Fruit fly (Drosophila melanogaster) whole organism, embryonic: ENCODE data around the gene Idgf3.
A peak's percentile ranks its signal among the peaks of the same experiment; 100 is the strongest.

Experiments used
- Awh ChIP-seq: fragments of 200-800 bp; sonication (Bioruptor generic); IDR thresholded peaks from 2 replicates; pipeline ENCODE4, ENCODE4 v1.3.6; 2022; ENCODE audit warnings: missing biosample characterization, missing genetic modification characterization
- CG10979 ChIP-seq: fragments of 200-800 bp; sonication (Bioruptor generic); optimal IDR thresholded peaks from 2 replicates; lab custom pipeline; 2018; ENCODE audit warnings: missing biosample characterization, mild to moderate bottlenecking, missing genetic modification characterization, moderate library complexity
- CG11093 ChIP-seq: fragments of 200-800 bp; sonication (Bioruptor generic); IDR thresholded peaks from 3 replicates; pipeline ENCODE4 v1.3.6; 2022; ENCODE audit warnings: missing biosample characterization, missing genetic modification characterization
- CG11456 ChIP-seq: fragments of 200-800 bp; sonication (Bioruptor generic); IDR thresholded peaks from 3 replicates; pipeline ENCODE4 v1.3.6; 2022; ENCODE audit warnings: missing biosample characterization, missing genetic modification characterization
- CG12219 ChIP-seq: fragments of 200-800 bp; sonication (Bioruptor generic); optimal IDR thresholded peaks from 3 replicates; lab custom pipeline; 2018; ENCODE audit warnings: missing biosample characterization, mild to moderate bottlenecking, missing genetic modification characterization
- CG1529 ChIP-seq: fragments of 200-800 bp; sonication (Bioruptor generic); optimal IDR thresholded peaks from 3 replicates; lab custom pipeline; 2018; ENCODE audit warnings: missing biosample characterization, missing genetic modification characterization
- CG1602 ChIP-seq: fragments of 200-800 bp; sonication (Bioruptor generic); optimal IDR thresholded peaks from 3 replicates; lab custom pipeline; 2016; ENCODE audit warnings: missing biosample characterization, missing genetic modification characterization
- CG16863 ChIP-seq: fragments of 200-800 bp; sonication (Bioruptor generic); optimal IDR thresholded peaks from 3 replicates; lab custom pipeline; 2016; ENCODE audit warnings: missing biosample characterization, missing genetic modification characterization
- CG18262 ChIP-seq: fragments of 200-800 bp; optimal IDR thresholded peaks from 3 replicates; lab custom pipeline; 2019; ENCODE audit warnings: missing biosample characterization, mild to moderate bottlenecking, missing genetic modification characterization, moderate library complexity
- CG18476 ChIP-seq: fragments of 200-800 bp; sonication (Bioruptor generic); optimal IDR thresholded peaks from 2 replicates; lab custom pipeline; 2016; ENCODE audit warnings: missing biosample characterization, mild to moderate bottlenecking, missing genetic modification characterization
- CG34376 ChIP-seq: fragments of 200-800 bp; sonication (Bioruptor generic); optimal IDR thresholded peaks from 2 replicates; lab custom pipeline; 2018; ENCODE audit warnings: missing biosample characterization, mild to moderate bottlenecking, missing genetic modification characterization
- CG4404 ChIP-seq: fragments of 200-800 bp; sonication (Bioruptor generic); IDR thresholded peaks from 2 replicates; pipeline ENCODE4 v1.3.6; 2022; ENCODE audit warnings: missing biosample characterization, missing genetic modification characterization
- CG5245 ChIP-seq: fragments of 200-800 bp; sonication (Bioruptor generic); optimal IDR thresholded peaks from 3 replicates; lab custom pipeline; 2016; ENCODE audit warnings: missing biosample characterization, missing genetic modification characterization
- CG6254 ChIP-seq: fragments of 200-800 bp; sonication (Bioruptor generic); optimal IDR thresholded peaks from 3 replicates; lab custom pipeline; 2017; ENCODE audit warnings: mild to moderate bottlenecking, missing biosample characterization, missing genetic modification reagents, missing genetic modification characterization
- CG6689 ChIP-seq: fragments of 200-800 bp; sonication (Bioruptor generic); IDR thresholded peaks from 2 replicates; pipeline ENCODE4 v1.3.6; 2022; ENCODE audit warnings: missing biosample characterization, missing genetic modification characterization
- CG7745 ChIP-seq: fragments of 200-800 bp; sonication (Bioruptor generic); optimal IDR thresholded peaks from 2 replicates; lab custom pipeline; 2018; ENCODE audit warnings: missing biosample characterization, mild to moderate bottlenecking, missing genetic modification characterization, moderate library complexity
- CG7839 ChIP-seq: fragments of 200-800 bp; sonication (Bioruptor generic); optimal IDR thresholded peaks from 3 replicates; lab custom pipeline; 2018; ENCODE audit warnings: missing biosample characterization, mild to moderate bottlenecking, missing genetic modification characterization, moderate library complexity
- CG8478 ChIP-seq: fragments of >200 bp; optimal IDR thresholded peaks from 2 replicates; lab custom pipeline; 2018
- CG9437 ChIP-seq: fragments of 200-800 bp; sonication (Bioruptor generic); optimal IDR thresholded peaks from 2 replicates; lab custom pipeline; 2018; ENCODE audit warnings: missing biosample characterization, mild to moderate bottlenecking, missing genetic modification characterization
- CG9797 ChIP-seq: fragments of 200-800 bp; sonication (Bioruptor generic); optimal IDR thresholded peaks from 3 replicates; lab custom pipeline; 2018; ENCODE audit warnings: missing biosample characterization, mild to moderate bottlenecking, missing genetic modification characterization
- CG9876 ChIP-seq: fragments of 200-800 bp; sonication (Bioruptor generic); optimal IDR thresholded peaks from 2 replicates; lab custom pipeline; 2016; ENCODE audit warnings: missing biosample characterization, missing genetic modification characterization
- Dbx ChIP-seq: fragments of 200-800 bp; sonication (Bioruptor generic); IDR thresholded peaks from 3 replicates; pipeline ENCODE4 v1.3.6; 2022; ENCODE audit warnings: missing biosample characterization, missing genetic modification characterization
- Dll ChIP-seq: fragments of 200-800 bp; sonication (Bioruptor generic); IDR thresholded peaks from 4 replicates; pipeline ENCODE4 v1.3.6; 2022; ENCODE audit warnings: missing biosample characterization, missing genetic modification characterization; ENCODE audit not compliant: partially characterized antibody
- Eip74EF ChIP-seq, 2 experiments: fragments of 200-800 bp in 1 of 2; fragments of >200 bp in 1 of 2; sonication (Bioruptor generic) in 1 of 2; optimal IDR thresholded peaks; 2 replicates each; lab custom pipeline; 2017 to 2019; ENCODE audit warnings: missing biosample characterization in 2 of 2, missing genetic modification characterization in 2 of 2, mild to moderate bottlenecking in 1 of 2, moderate library complexity in 1 of 2
- Meics ChIP-seq: fragments of 200-800 bp; sonication (Bioruptor generic); optimal IDR thresholded peaks from 2 replicates; lab custom pipeline; 2017; ENCODE audit warnings: missing biosample characterization, mild to moderate bottlenecking, missing genetic modification characterization
- Mes4 ChIP-seq: fragments of 200-800 bp; sonication (Bioruptor generic); optimal IDR thresholded peaks from 2 replicates; lab custom pipeline; 2016; ENCODE audit warnings: missing biosample characterization, missing genetic modification characterization
- Oaz ChIP-seq: fragments of 200-800 bp; sonication (Bioruptor generic); IDR thresholded peaks from 2 replicates; pipeline ENCODE4 v1.3.6; 2022; ENCODE audit warnings: missing biosample characterization, missing genetic modification characterization
- Sin3A ChIP-seq: fragments of >200 bp; optimal IDR thresholded peaks from 2 replicates; lab custom pipeline; 2018
- Spps ChIP-seq: fragments of 200-800 bp; sonication (Bioruptor generic); optimal IDR thresholded peaks from 2 replicates; lab custom pipeline; 2018; ENCODE audit warnings: missing biosample characterization, mild to moderate bottlenecking, missing genetic modification characterization
- Sry-δ ChIP-seq: fragments of 200-800 bp; sonication (Bioruptor generic); optimal IDR thresholded peaks from 2 replicates; lab custom pipeline; 2016; ENCODE audit warnings: missing biosample characterization, missing genetic modification characterization
- bab2 ChIP-seq: fragments of 200-800 bp; sonication (Bioruptor generic); optimal IDR thresholded peaks from 2 replicates; lab custom pipeline; 2016; ENCODE audit warnings: missing biosample characterization, missing genetic modification characterization
- br ChIP-seq: fragments of >200 bp; optimal IDR thresholded peaks from 2 replicates; lab custom pipeline; 2017
- cg ChIP-seq: fragments of 200-800 bp; sonication (Bioruptor generic); optimal IDR thresholded peaks from 3 replicates; lab custom pipeline; 2019; ENCODE audit warnings: missing biosample characterization, mild to moderate bottlenecking, missing genetic modification characterization, moderate library complexity
- dati ChIP-seq: fragments of 200-800 bp; sonication (Bioruptor generic); IDR thresholded peaks from 2 replicates; pipeline ENCODE4 v1.3.6; 2022; ENCODE audit warnings: missing biosample characterization, missing genetic modification characterization
- dm ChIP-seq: fragments of 200-800 bp; sonication (Bioruptor generic); optimal IDR thresholded peaks from 3 replicates; lab custom pipeline; 2016; ENCODE audit warnings: missing biosample characterization, missing genetic modification characterization
- dpn ChIP-seq, 2 experiments: fragments of 200-800 bp; sonication (Bioruptor generic); optimal IDR thresholded peaks; 3 replicates each; lab custom pipeline; 2016; ENCODE audit warnings: missing biosample characterization in 2 of 2, missing genetic modification characterization in 2 of 2
- ewg ChIP-seq: fragments of 200-800 bp; sonication (Bioruptor generic); optimal IDR thresholded peaks from 3 replicates; lab custom pipeline; 2017; ENCODE audit warnings: mild to moderate bottlenecking, missing biosample characterization, missing genetic modification reagents, missing genetic modification characterization
- fd3F ChIP-seq: fragments of 200-800 bp; sonication (Bioruptor generic); optimal IDR thresholded peaks from 2 replicates; lab custom pipeline; 2018; ENCODE audit warnings: missing biosample characterization, mild to moderate bottlenecking, missing genetic modification characterization, moderate library complexity
- her ChIP-seq: fragments of 200-800 bp; sonication (Bioruptor generic); optimal IDR thresholded peaks from 2 replicates; lab custom pipeline; 2016; ENCODE audit warnings: missing biosample characterization, missing genetic modification characterization
- inv ChIP-seq: fragments of 200-800 bp; sonication (Bioruptor generic); IDR thresholded peaks from 2 replicates; pipeline ENCODE4 v1.3.6; 2022; ENCODE audit warnings: missing biosample characterization, missing genetic modification characterization; ENCODE audit not compliant: partially characterized antibody
- kni ChIP-seq: fragments of 200-800 bp; sonication (Bioruptor generic); optimal IDR thresholded peaks from 3 replicates; lab custom pipeline; 2017; ENCODE audit warnings: mild to moderate bottlenecking, missing biosample characterization, missing genetic modification reagents, missing genetic modification characterization
- pfk ChIP-seq: fragments of 200-800 bp; sonication (Bioruptor generic); optimal IDR thresholded peaks from 2 replicates; lab custom pipeline; 2018; ENCODE audit warnings: missing biosample characterization, mild to moderate bottlenecking, missing genetic modification characterization, moderate library complexity
- prd ChIP-seq, 3 experiments: fragments of >200 bp in 2 of 3; fragments of 200-800 bp in 1 of 3; sonication (Bioruptor generic) in 1 of 3; optimal IDR thresholded peaks in 2 of 3; IDR thresholded peaks in 1 of 3; 2 replicates in 2 of 3; 3 replicates in 1 of 3; pipeline versions ENCODE4 v1.3.6 to Lab custom; 2017 to 2022; ENCODE audit warnings: missing biosample characterization in 1 of 3, missing genetic modification characterization in 1 of 3
- salm ChIP-seq: fragments of 200-800 bp; sonication (Bioruptor generic); optimal IDR thresholded peaks from 2 replicates; lab custom pipeline; 2018; ENCODE audit warnings: missing biosample characterization, mild to moderate bottlenecking, missing genetic modification characterization
- slp2 ChIP-seq: fragments of 200-800 bp; sonication (Bioruptor generic); optimal IDR thresholded peaks from 2 replicates; lab custom pipeline; 2016; ENCODE audit warnings: missing biosample characterization, missing genetic modification characterization
- so ChIP-seq: fragments of 200-800 bp; sonication (Bioruptor generic); IDR thresholded peaks from 3 replicates; pipeline ENCODE4 v1.3.6; 2022; ENCODE audit warnings: missing biosample characterization, missing genetic modification characterization
- tx ChIP-seq: fragments of 200-800 bp; sonication (Bioruptor generic); optimal IDR thresholded peaks from 2 replicates; lab custom pipeline; 2016; ENCODE audit warnings: missing biosample characterization, missing genetic modification characterization
- zfh1 ChIP-seq: fragments of 200-800 bp; sonication (Bioruptor generic); IDR thresholded peaks from 3 replicates; pipeline ENCODE4 v1.3.6; 2022; ENCODE audit warnings: missing biosample characterization, missing genetic modification characterization

Gene Idgf3

dm6 chr2L:16487571-16488276 is 37.0 kb downstream of the Idgf3 start, which contains the start of gene Nepl8 (continued):
- TF ChIP-seq tx (peak; percentile 20), CG11093 (GFP tag; lab: Robert Waterston, UW) (no peak), inv (no peak; the same call in 1 of the 2 replicates), bab2 (GFP tag; lab: Kevin White, UChicago) (peak; percentile 11), Dll (GFP tag; lab: Robert Waterston, UW) (no peak), CG34376 (GFP tag; lab: Kevin White, UChicago) (no peak)

dm6 chr2L:16491123-16491751 is 40.5 kb downstream of the Idgf3 start, which contains the start of gene Tpr2:
TSS of gene Tpr2 (plus strand) at chr2L:16491540.
- TF ChIP-seq so (GFP tag; lab: Robert Waterston, UW) (no peak), zfh1 (GFP tag; lab: Robert Waterston, UW) (no peak), CG18262 (tag; lab: Kevin White, UChicago) (peak; percentile 37), pfk (GFP tag; lab: Kevin White, UChicago) (no peak), CG9437 (GFP tag; lab: Kevin White, UChicago) (peak; percentile 30), CG6254 (GFP tag; lab: Kevin White, UChicago) (peak; percentile 11), CG12219 (GFP tag; lab: Kevin White, UChicago) (peak; percentile 29), CG9876 (GFP tag; lab: Kevin White, UChicago) (no peak), kni (GFP tag; lab: Kevin White, UChicago) (peak; percentile 39), Dbx (GFP tag; lab: Robert Waterston, UW) (peak; percentile 72), br (lab: Kevin White, UChicago) (no peak), Awh (no peak), CG4404 (GFP tag; lab: Robert Waterston, UW) (no peak), slp2 (GFP tag; lab: Kevin White, UChicago) (peak; percentile 28), CG9797 (GFP tag; lab: Kevin White, UChicago) (peak; percentile 61), Meics (GFP tag; lab: Kevin White, UChicago) (peak; percentile 32), her (GFP tag; lab: Kevin White, UChicago) (peak; percentile 59), CG7839 (tag; lab: Kevin White, UChicago) (peak; percentile 45), cg (GFP tag; lab: Kevin White, UChicago) (peak; percentile 89), Sry-δ (GFP tag; lab: Kevin White, UChicago) (peak; percentile 99), CG8478 (no peak), Spps (tag; lab: Kevin White, UChicago) (no peak), dm (peak; percentile 95), ewg (GFP tag; lab: Kevin White, UChicago) (peak; percentile 84), Eip74EF (GFP tag; optimal IDR thresholded peaks at IDR 0.05; lab: Kevin White, UChicago) (peak in 1 of 2 experiments; percentile 9), Sin3A (lab: Kevin White, UChicago) (peak; percentile 94), CG6689 (GFP tag; lab: Robert Waterston, UW) (no peak), CG7745 (peak; percentile 39), CG18476 (GFP tag; lab: Kevin White, UChicago) (no peak), CG1602 (GFP tag; lab: Kevin White, UChicago) (peak; percentile 17), CG5245 (peak; percentile 98), CG10979 (tag; lab: Kevin White, UChicago) (peak; percentile 39), dpn (GFP tag; optimal IDR thresholded peaks at IDR 0.05; lab: Kevin White, UChicago) (peak; percentile 69 to 75), CG1529 (GFP tag; lab: Kevin White, UChicago) (peak; percentile 33), CG16863 (GFP tag; lab: Kevin White, UChicago) (no peak), fd3F (peak; percentile 29), Oaz (no peak), CG11456 (GFP tag; lab: Robert Waterston, UW) (0 out of 3 replicates have a peak, but pooled peaks have one; percentile 40), Mes4 (GFP tag; lab: Kevin White, UChicago) (peak; percentile 34), dati (no peak), prd (optimal IDR thresholded peaks at IDR 0.05; lab: Kevin White, UChicago) (no peak), prd (GFP tag; IDR thresholded peaks at IDR 0.05; lab: Robert Waterston, UW) (peak; percentile 49; the same call in 1 of the 3 replicates), salm (tag; lab: Kevin White, UChicago) (peak; percentile 71)
